Worm (Caenorhabditis elegans) whole organism, mixed stage, embryonic: ENCODE results near the gene C09F12.2.

Source experiments
- elt-3 ChIP-seq: fragments of 150-350 bp; optimal IDR thresholded peaks from 2 replicates; lab custom pipeline; 2014; ENCODE audit warnings: missing biosample characterization, missing genetic modification characterization
- sem-2 ChIP-seq: fragments of 200-800 bp; sonication (Bioruptor generic); optimal IDR thresholded peaks from 2 replicates; lab custom pipeline; 2018; ENCODE audit warnings: mild to moderate bottlenecking, missing genetic modification characterization, missing compliant biosample characterization
- snpc-4 ChIP-seq: fragments of 150-350 bp; optimal IDR thresholded peaks from 2 replicates; lab custom pipeline; 2014; ENCODE audit warnings: missing biosample characterization, missing genetic modification characterization

DNA sequence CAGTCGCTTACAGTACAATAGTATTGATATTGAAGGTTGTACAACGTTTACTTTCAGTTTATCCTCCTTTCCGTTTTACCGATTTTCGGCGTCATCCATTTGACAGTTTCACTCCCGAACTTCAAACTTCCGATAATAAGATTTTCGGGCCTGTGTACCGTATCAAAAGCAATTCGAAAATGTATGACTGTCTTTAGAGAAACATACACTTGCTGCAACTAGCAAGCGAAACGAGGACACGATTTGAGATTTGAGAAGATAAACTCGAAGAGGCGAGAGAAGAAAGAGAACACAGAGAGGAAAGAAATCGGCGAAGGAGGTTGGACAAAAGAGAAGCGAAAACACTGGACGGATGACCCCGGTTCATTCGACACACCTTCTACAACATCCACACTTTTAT lies 8.2 kb downstream of the C09F12.2 start, which contains the start of gene lpr-5:
- no peak for TF ChIP-seq sem-2 (GFP tag; lab: Kevin White, UChicago)
- TF ChIP-seq snpc-4 (tag; lab: Kevin White, UChicago): no peak
- TF ChIP-seq elt-3 (tag; lab: Kevin White, UChicago): no peak
